Fruit fly (Drosophila melanogaster): ENCODE measurements around the gene CG32447.

- TF ChIP-seq CG11617 (GFP tag; optimal IDR thresholded peaks at IDR 0.05) (no peak), cnc (optimal IDR thresholded peaks at IDR 0.05) (no peak), tj (GFP tag; optimal IDR thresholded peaks at IDR 0.05) (peak; percentile 74)
These were observed 21.6 kb upstream of the CG32447 start for dm6 chr3L:21727728-21728124.

All from whole organism, adult.